Worm (Caenorhabditis elegans) whole organism, late embryonic: ENCODE measurements around the gene lgc-55.

Experiments used
- C08G9.2 ChIP-seq: sonication (generic microtip); optimal IDR thresholded peaks from 2 replicates; lab custom pipeline; 2016; ENCODE audit warnings: mild to moderate bottlenecking, missing genetic modification characterization, moderate library complexity, missing compliant biosample characterization
- F13H6.1 ChIP-seq: sonication (generic microtip); optimal IDR thresholded peaks from 2 replicates; lab custom pipeline; 2016; ENCODE audit warnings: missing genetic modification characterization, missing compliant biosample characterization
- ama-1 ChIP-seq: fragments of 150-350 bp; optimal IDR thresholded peaks from 2 replicates; lab custom pipeline; 2014
- ceh-9 ChIP-seq: sonication (generic microtip); optimal IDR thresholded peaks from 2 replicates; lab custom pipeline; 2016; ENCODE audit warnings: mild to moderate bottlenecking, missing genetic modification characterization, inconsistent platforms, missing compliant biosample characterization
- fkh-10 ChIP-seq: fragments of 150-350 bp; optimal IDR thresholded peaks from 2 replicates; lab custom pipeline; 2014; ENCODE audit warnings: missing biosample characterization, missing genetic modification reagents, missing genetic modification characterization
- hlh-15 ChIP-seq: sonication (generic microtip); optimal IDR thresholded peaks from 2 replicates; lab custom pipeline; 2016; ENCODE audit warnings: missing genetic modification characterization, missing compliant biosample characterization
- pha-2 ChIP-seq: sonication (generic microtip); optimal IDR thresholded peaks from 2 replicates; lab custom pipeline; 2017; ENCODE audit warnings: mild to moderate bottlenecking, missing genetic modification characterization, missing compliant biosample characterization
- sox-4 ChIP-seq: sonication (generic microtip); optimal IDR thresholded peaks from 2 replicates; lab custom pipeline; 2017; ENCODE audit warnings: mild to moderate bottlenecking, missing genetic modification characterization, inconsistent platforms, missing compliant biosample characterization
- unc-3 ChIP-seq, 2 experiments: fragments of 200-800 bp in 1 of 2; sonication (Bioruptor generic) in 1 of 2; sonication (generic microtip) in 1 of 2; conservative IDR thresholded peaks in 1 of 2; optimal IDR thresholded peaks in 1 of 2; 2 replicates each; pipeline versions ENCODE4 v1.3.6 to Lab custom; 2016 to 2022; ENCODE audit warnings: missing compliant biosample characterization in 2 of 2, missing genetic modification characterization in 2 of 2, missing genetic modification reagents in 1 of 2
- ztf-16 ChIP-seq: sonication (generic microtip); optimal IDR thresholded peaks from 2 replicates; lab custom pipeline; 2017; ENCODE audit warnings: missing genetic modification characterization, missing compliant biosample characterization

- no peak for TF ChIP-seq hlh-15 (tag; lab: Kevin White, UChicago)
- TF ChIP-seq sox-4 (tag; lab: Kevin White, UChicago): no peak
- TF ChIP-seq ama-1 (lab: Kevin White, UChicago): no peak
- no peak for TF ChIP-seq ztf-16
- TF ChIP-seq ceh-9 (tag; lab: Kevin White, UChicago): no peak
- TF ChIP-seq C08G9.2: no peak
- no peak for TF ChIP-seq unc-3 (GFP tag; conservative IDR thresholded peaks at IDR 0.05; lab: Robert Waterston, UW)
- TF ChIP-seq unc-3 (tag; optimal IDR thresholded peaks at IDR 0.05; lab: Kevin White, UChicago): no peak
- TF ChIP-seq fkh-10 (GFP tag; lab: Kevin White, UChicago): no peak
- TF ChIP-seq pha-2 (tag; lab: Kevin White, UChicago): no peak
- TF ChIP-seq F13H6.1 (tag; lab: Kevin White, UChicago): no peak
These were observed 36.6 kb upstream of the lgc-55 start, which contains the start of gene clec-260 for ce11 chrV:19986213-19986612.
